Worm (Caenorhabditis elegans) whole organism, late embryonic: ENCODE data around the gene ret-1.

ENCODE experiments used
- K02D7.2 ChIP-seq: sonication (generic microtip); optimal IDR thresholded peaks from 2 replicates; lab custom pipeline; 2017; ENCODE audit warnings: mild to moderate bottlenecking, missing genetic modification characterization, missing compliant biosample characterization
- ceh-19 ChIP-seq: fragments of 200-800 bp; sonication (Bioruptor generic); optimal IDR thresholded peaks from 2 replicates; lab custom pipeline; 2018; ENCODE audit warnings: mild to moderate bottlenecking, missing genetic modification characterization, missing compliant biosample characterization
- elt-4 ChIP-seq: sonication (generic microtip); optimal IDR thresholded peaks from 2 replicates; lab custom pipeline; 2016; ENCODE audit warnings: missing genetic modification characterization, missing compliant biosample characterization
- pag-3 ChIP-seq: sonication (generic microtip); optimal IDR thresholded peaks from 2 replicates; lab custom pipeline; 2016; ENCODE audit warnings: missing compliant biosample characterization, missing genetic modification characterization, borderline replicate concordance
- pax-1 ChIP-seq: fragments of 150-350 bp; optimal IDR thresholded peaks from 2 replicates; lab custom pipeline; 2014; ENCODE audit warnings: missing biosample characterization, missing genetic modification characterization
- ttx-3 ChIP-seq: sonication (generic microtip); optimal IDR thresholded peaks from 2 replicates; lab custom pipeline; 2016; ENCODE audit warnings: missing genetic modification reagents, missing genetic modification characterization, missing compliant biosample characterization
- unc-86 ChIP-seq: sonication (generic microtip); optimal IDR thresholded peaks from 2 replicates; lab custom pipeline; 2016; ENCODE audit warnings: missing genetic modification characterization, missing compliant biosample characterization

ce11 chrV:14877242-14877819 is 30.1 kb upstream of the ret-1 start:
- no peak for TF ChIP-seq elt-4 (tag; lab: Kevin White, UChicago)
- TF ChIP-seq ttx-3 (tag; lab: Kevin White, UChicago) = no peak
- no peak for TF ChIP-seq unc-86 (tag; lab: Kevin White, UChicago)
- no peak for TF ChIP-seq pag-3 (tag; lab: Kevin White, UChicago)
- no peak for TF ChIP-seq pax-1 (tag; lab: Kevin White, UChicago)
- no peak for TF ChIP-seq K02D7.2 (tag; lab: Kevin White, UChicago)
- no peak for TF ChIP-seq ceh-19 (GFP tag; lab: Kevin White, UChicago)
